Fruit fly (Drosophila melanogaster) Kc167 (cell line): ENCODE results near the gene br.

Source experiments
- Myc ChIP-seq: fragments of >200 bp; optimal IDR thresholded peaks from 2 replicates; lab custom pipeline; 2017; ENCODE audit warnings: missing external identifiers
- insv ChIP-seq: fragments of >200 bp; optimal IDR thresholded peaks from 3 replicates; lab custom pipeline; 2018; ENCODE audit warnings: missing external identifiers
- psq ChIP-seq: fragments of >200 bp; optimal IDR thresholded peaks from 2 replicates; lab custom pipeline; 2017; ENCODE audit warnings: missing external identifiers

DNA sequence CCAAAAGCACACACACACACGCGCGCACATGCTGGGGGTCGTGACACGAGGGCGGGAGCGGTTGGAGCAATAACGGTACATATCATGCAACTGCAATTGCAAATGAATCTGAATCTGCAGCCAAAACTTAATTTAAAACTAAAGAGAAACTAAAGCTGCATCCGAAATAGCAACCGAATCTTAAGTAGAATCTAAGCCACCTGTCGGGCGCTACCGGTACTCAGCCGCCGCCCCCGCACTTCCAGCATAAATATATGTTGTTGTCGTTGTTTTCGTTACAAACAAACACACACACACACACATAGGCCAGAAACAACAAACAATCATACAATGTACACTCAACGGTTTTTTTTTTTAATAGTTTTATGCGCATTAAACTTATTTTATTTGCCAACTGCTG lies 85.3 kb downstream of the br start:
- TF ChIP-seq psq (lab: Kevin White, UChicago) (no peak), Myc (lab: Kevin White, UChicago) (no peak), insv (lab: Kevin White, UChicago) (no peak)
